Fruit fly (Drosophila melanogaster): ENCODE results near the gene CG13284.

CG13284 gene

DNA sequence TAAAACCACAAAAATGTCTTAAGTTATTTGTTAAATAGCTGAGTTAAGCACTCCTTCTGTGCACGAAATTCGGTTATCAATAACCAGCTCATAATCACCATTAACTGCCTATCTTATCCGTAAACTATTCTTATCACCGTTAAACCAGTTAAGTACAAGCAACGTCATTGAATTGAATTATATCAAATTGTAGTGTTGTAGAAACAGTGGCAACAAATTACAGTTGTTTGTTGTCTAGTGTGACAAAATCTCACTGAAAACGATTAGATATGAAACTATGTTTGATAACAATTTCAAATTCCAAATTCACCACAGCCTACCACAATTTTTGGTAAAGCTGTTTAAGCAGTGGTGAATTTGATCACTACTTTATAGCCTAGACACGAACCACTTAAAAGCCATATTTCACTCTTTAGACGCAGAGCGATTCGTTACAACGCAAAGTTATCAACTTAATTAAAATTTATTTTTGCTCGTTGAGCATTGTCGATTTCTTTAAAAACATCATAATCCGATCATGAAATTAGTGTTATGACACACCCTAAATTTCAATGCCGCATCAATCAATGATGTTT is 46.9 kb downstream of the CG13284 start:
- TF ChIP-seq Mnt (GFP tag; optimal IDR thresholded peaks at IDR 0.05) = no peak
- no peak for TF ChIP-seq CG7045 (GFP tag; optimal IDR thresholded peaks at IDR 0.05)
- TF ChIP-seq pad (GFP tag; optimal IDR thresholded peaks at IDR 0.05) = no peak
- TF ChIP-seq cnc (optimal IDR thresholded peaks at IDR 0.05) = no peak
- no peak for TF ChIP-seq bab1 (GFP tag; optimal IDR thresholded peaks at IDR 0.05)
- TF ChIP-seq kay (GFP tag; ENCODE audit: borderline replicate concordance) = peak; percentile 42

DNA sequence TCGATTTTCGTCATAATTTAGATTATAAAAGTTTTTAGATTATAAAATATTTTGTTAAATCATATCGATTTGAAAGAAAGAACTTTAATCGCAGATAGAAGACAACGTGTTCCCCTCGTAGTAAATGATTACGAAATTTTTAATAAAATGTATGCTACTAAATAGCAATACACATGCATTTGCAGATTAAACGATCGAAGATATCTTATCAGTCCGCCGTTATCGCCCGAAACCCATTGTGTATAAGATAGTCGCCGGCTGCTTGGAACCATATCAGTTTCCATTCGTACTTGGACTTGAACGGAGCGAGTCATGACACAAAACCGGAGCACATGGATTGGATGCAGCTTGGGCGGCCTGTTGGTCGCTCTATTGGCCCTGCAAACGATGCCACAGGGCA is 49.0 kb downstream of the CG13284 start:
- peak; percentile 9 for TF ChIP-seq Mnt (GFP tag; optimal IDR thresholded peaks at IDR 0.05)
- TF ChIP-seq kay (GFP tag; ENCODE audit: borderline replicate concordance) = no peak
- no peak for TF ChIP-seq CG33017 (tag; optimal IDR thresholded peaks at IDR 0.05)
- no peak for TF ChIP-seq bab1 (GFP tag; optimal IDR thresholded peaks at IDR 0.05)
- no peak for TF ChIP-seq pad (GFP tag; optimal IDR thresholded peaks at IDR 0.05)
- TF ChIP-seq CG11617 (GFP tag; optimal IDR thresholded peaks at IDR 0.05) = no peak
- no peak for TF ChIP-seq cic (GFP tag; optimal IDR thresholded peaks at IDR 0.05)

DNA sequence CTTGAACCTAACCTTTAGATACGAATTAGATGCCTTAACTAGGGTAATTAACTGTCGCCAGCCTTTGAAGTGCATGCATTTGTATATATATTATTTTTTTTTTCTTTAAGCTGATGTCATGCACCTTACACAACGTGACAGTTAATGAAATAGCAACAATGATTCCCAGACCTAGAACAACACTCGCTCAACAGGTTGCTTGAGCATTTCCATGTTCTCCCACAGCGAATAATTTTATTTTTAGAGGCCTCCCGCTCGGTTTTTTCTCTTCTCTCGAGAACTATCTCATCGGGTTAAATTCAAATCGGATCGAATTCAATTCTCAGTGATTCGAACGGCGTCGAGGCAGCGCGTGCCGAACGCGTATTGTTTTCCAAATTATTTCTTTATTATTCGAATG is 49.8 kb downstream of the CG13284 start, which contains the start of gene Ugt37D1:
Gene Ugt37D1 (plus strand): TSS at position 321 of the 400 bp plus-strand sequence.
- TF ChIP-seq Clk (GFP tag; optimal IDR thresholded peaks at IDR 0.05) (no peak), pad (GFP tag; optimal IDR thresholded peaks at IDR 0.05) (no peak), ovo (GFP tag; optimal IDR thresholded peaks at IDR 0.05) (no peak), CG7045 (GFP tag; optimal IDR thresholded peaks at IDR 0.05) (peak; percentile 11), Crg-1 (GFP tag; optimal IDR thresholded peaks at IDR 0.05) (no peak), CG7101 (tag; optimal IDR thresholded peaks at IDR 0.05) (no peak), CG14711 (tag; optimal IDR thresholded peaks at IDR 0.05) (no peak), CG11617 (GFP tag; optimal IDR thresholded peaks at IDR 0.05) (no peak), cnc (optimal IDR thresholded peaks at IDR 0.05) (peak in 1 of 2 experiments; percentile 42), CG33017 (tag; optimal IDR thresholded peaks at IDR 0.05) (peak; percentile 33), tj (GFP tag; optimal IDR thresholded peaks at IDR 0.05) (no peak), CG5204 (GFP tag; optimal IDR thresholded peaks at IDR 0.05) (no peak), toe (GFP tag; optimal IDR thresholded peaks at IDR 0.05) (no peak), kay (GFP tag; ENCODE audit: borderline replicate concordance) (peak; percentile 90), CG1620 (GFP tag; optimal IDR thresholded peaks at IDR 0.05) (no peak), Hr96 (GFP tag; optimal IDR thresholded peaks at IDR 0.05) (no peak), CG12768 (GFP tag; optimal IDR thresholded peaks at IDR 0.05) (no peak), cic (GFP tag; optimal IDR thresholded peaks at IDR 0.05) (no peak), bab1 (GFP tag; optimal IDR thresholded peaks at IDR 0.05) (no peak), Mnt (GFP tag; optimal IDR thresholded peaks at IDR 0.05) (peak; percentile 7)

DNA sequence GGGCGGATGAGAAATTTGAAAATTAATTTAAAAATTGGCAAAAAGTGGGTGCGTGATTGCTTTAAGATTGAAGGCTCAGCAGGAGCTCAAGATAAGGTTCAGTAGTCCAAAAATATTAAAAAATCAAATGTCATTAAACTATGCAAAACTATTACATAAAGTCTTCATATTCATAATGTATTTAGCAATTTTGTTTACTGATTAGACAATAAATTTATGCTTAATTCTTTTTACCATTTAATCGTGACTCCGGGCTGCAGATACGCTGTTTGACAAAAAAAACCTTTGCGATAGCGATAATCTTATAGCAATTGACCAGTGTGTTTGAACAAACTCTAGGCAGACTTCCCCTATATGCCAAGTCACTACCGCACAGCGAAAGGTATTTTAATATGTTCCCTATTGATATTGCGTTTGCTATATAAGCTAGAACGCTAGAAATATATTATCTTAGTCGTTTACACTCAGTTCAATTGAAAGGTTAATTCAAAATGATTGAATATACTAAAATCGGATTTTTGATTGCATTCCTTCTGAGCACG is 52.3 kb downstream of the CG13284 start, which contains the start of gene Ugt37E1:
Gene Ugt37E1 (plus strand): TSS at position 492 of the 542 bp plus-strand sequence.
- TF ChIP-seq CG7045 (GFP tag; optimal IDR thresholded peaks at IDR 0.05) = no peak
- TF ChIP-seq CG7101 (tag; optimal IDR thresholded peaks at IDR 0.05) = no peak
- peak; percentile 58 for TF ChIP-seq kay (GFP tag; ENCODE audit: borderline replicate concordance)

DNA sequence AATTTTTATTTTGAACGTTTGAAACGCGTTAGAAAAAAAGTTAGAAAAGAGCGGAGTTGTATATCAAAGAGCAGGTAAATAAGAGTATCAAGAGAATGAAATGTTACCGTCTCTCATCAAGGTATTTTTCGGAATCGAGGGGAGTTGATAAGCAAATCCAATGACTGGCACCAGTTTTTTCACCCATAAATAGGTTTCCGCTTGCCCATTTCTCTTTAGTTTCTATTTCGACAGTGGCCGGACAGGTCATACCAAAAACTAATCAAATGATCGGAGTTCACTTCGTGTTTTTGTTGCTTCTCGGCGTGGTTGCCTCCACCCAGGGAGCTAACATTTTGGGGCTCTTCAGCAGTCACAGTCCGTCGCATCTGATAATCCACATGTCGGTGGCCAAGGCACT is 54.5 kb downstream of the CG13284 start, which contains the start of gene Ugt37C2:
Gene Ugt37C2 (plus strand): TSS at position 242 of the 400 bp plus-strand sequence.
- no peak for TF ChIP-seq Mnt (GFP tag; optimal IDR thresholded peaks at IDR 0.05)
- TF ChIP-seq Clk (GFP tag; optimal IDR thresholded peaks at IDR 0.05) = no peak
- no peak for TF ChIP-seq CG7101 (tag; optimal IDR thresholded peaks at IDR 0.05)
- TF ChIP-seq bab1 (GFP tag; optimal IDR thresholded peaks at IDR 0.05) = no peak
- no peak for TF ChIP-seq cic (GFP tag; optimal IDR thresholded peaks at IDR 0.05)
- TF ChIP-seq pad (GFP tag; optimal IDR thresholded peaks at IDR 0.05) = no peak
- TF ChIP-seq toe (GFP tag; optimal IDR thresholded peaks at IDR 0.05) = no peak
- TF ChIP-seq CG33017 (tag; optimal IDR thresholded peaks at IDR 0.05) = no peak
- no peak for TF ChIP-seq Hr96 (GFP tag; optimal IDR thresholded peaks at IDR 0.05)
- no peak for TF ChIP-seq CG7045 (GFP tag; optimal IDR thresholded peaks at IDR 0.05)
- no peak for TF ChIP-seq CG1620 (GFP tag; optimal IDR thresholded peaks at IDR 0.05)
- no peak for TF ChIP-seq kay (GFP tag; ENCODE audit: borderline replicate concordance)
- no peak for TF ChIP-seq CG11617 (GFP tag; optimal IDR thresholded peaks at IDR 0.05)
- TF ChIP-seq CG5204 (GFP tag; optimal IDR thresholded peaks at IDR 0.05) = no peak
- TF ChIP-seq Crg-1 (GFP tag; optimal IDR thresholded peaks at IDR 0.05) = no peak
- TF ChIP-seq ovo (GFP tag; optimal IDR thresholded peaks at IDR 0.05) = no peak
- TF ChIP-seq CG14711 (tag; optimal IDR thresholded peaks at IDR 0.05) = no peak
- no peak for TF ChIP-seq CG12768 (GFP tag; optimal IDR thresholded peaks at IDR 0.05)

All from whole organism, adult.